Worm (Caenorhabditis elegans) whole organism, mixed stage, embryonic: ENCODE data around the gene ins-17.
A peak's percentile ranks its signal among the peaks of the same experiment; 100 is the strongest.

Source experiments
- drap-1 ChIP-seq: fragments of 200-800 bp; sonication (Bioruptor generic); optimal IDR thresholded peaks from 3 replicates; lab custom pipeline; 2018; ENCODE audit warnings: mild to moderate bottlenecking, missing genetic modification characterization, missing compliant biosample characterization
- hlh-1 ChIP-seq: fragments of 150-350 bp; optimal IDR thresholded peaks from 2 replicates; lab custom pipeline; 2014; ENCODE audit warnings: missing biosample characterization, missing genetic modification reagents, missing genetic modification characterization
- lin-13 ChIP-seq: fragments of 150-350 bp; optimal IDR thresholded peaks from 2 replicates; lab custom pipeline; 2014; ENCODE audit warnings: missing biosample characterization, missing genetic modification characterization
- lsy-2 ChIP-seq: fragments of 150-350 bp; optimal IDR thresholded peaks from 2 replicates; lab custom pipeline; 2014; ENCODE audit warnings: missing biosample characterization, missing genetic modification characterization
- mep-1 ChIP-seq: fragments of 150-350 bp; optimal IDR thresholded peaks from 2 replicates; lab custom pipeline; 2017; ENCODE audit warnings: missing biosample characterization, missing genetic modification reagents, missing genetic modification characterization, inconsistent platforms
- mls-2 ChIP-seq: sonication (generic microtip); optimal IDR thresholded peaks from 2 replicates; lab custom pipeline; 2016; ENCODE audit warnings: mild to moderate bottlenecking, missing genetic modification characterization, moderate library complexity, missing compliant biosample characterization
- nhr-237 ChIP-seq: fragments of 150-350 bp; optimal IDR thresholded peaks from 2 replicates; lab custom pipeline; 2014; ENCODE audit warnings: missing biosample characterization, missing genetic modification characterization
- nhr-28 ChIP-seq: fragments of 150-350 bp; optimal IDR thresholded peaks from 2 replicates; lab custom pipeline; 2014; ENCODE audit warnings: missing biosample characterization, missing genetic modification characterization
- pha-4 ChIP-seq: fragments of 150-350 bp; optimal IDR thresholded peaks from 2 replicates; lab custom pipeline; 2018; ENCODE audit warnings: missing biosample characterization, missing genetic modification reagents, missing genetic modification characterization
- unc-39 ChIP-seq: fragments of 150-350 bp; optimal IDR thresholded peaks from 2 replicates; lab custom pipeline; 2014; ENCODE audit warnings: missing biosample characterization, missing genetic modification characterization
- zip-8 ChIP-seq: fragments of 150-350 bp; optimal IDR thresholded peaks from 2 replicates; lab custom pipeline; 2014; ENCODE audit warnings: missing biosample characterization, missing genetic modification characterization

ce11 chrIII:4454919-4455318 is 22.5 kb downstream of the ins-17 start:
- TF ChIP-seq lin-13 (tag; lab: Kevin White, UChicago): no peak
- TF ChIP-seq nhr-237 (tag; lab: Kevin White, UChicago): no peak
- TF ChIP-seq mep-1: no peak
- peak; percentile 4 for TF ChIP-seq zip-8 (tag; lab: Kevin White, UChicago)
- no peak for TF ChIP-seq nhr-28 (tag; lab: Kevin White, UChicago)
- TF ChIP-seq lsy-2: no peak
- TF ChIP-seq mls-2 (tag; lab: Kevin White, UChicago): no peak
- no peak for TF ChIP-seq pha-4 (tag; lab: Kevin White, UChicago)
- no peak for TF ChIP-seq drap-1 (GFP tag; lab: Kevin White, UChicago)
- no peak for TF ChIP-seq hlh-1 (tag; lab: Kevin White, UChicago)
- TF ChIP-seq unc-39 (tag; lab: Kevin White, UChicago): no peak
